Worm (Caenorhabditis elegans) whole organism, L1 larva: ENCODE data around the gene kle-2.

ENCODE experiments used
- F16B12.6 ChIP-seq: fragments of 150-350 bp; optimal IDR thresholded peaks from 2 replicates; lab custom pipeline; 2014; ENCODE audit warnings: missing biosample characterization, missing genetic modification characterization
- aha-1 ChIP-seq: fragments of 150-350 bp; optimal IDR thresholded peaks from 2 replicates; lab custom pipeline; 2014; ENCODE audit warnings: missing biosample characterization, missing genetic modification characterization
- ceh-63 ChIP-seq: fragments of 200-800 bp; sonication (Bioruptor generic); optimal IDR thresholded peaks from 2 replicates; lab custom pipeline; 2018; ENCODE audit warnings: mild to moderate bottlenecking, missing genetic modification characterization, missing compliant biosample characterization
- ceh-88 ChIP-seq: fragments of 200-800 bp; sonication (Bioruptor generic); IDR thresholded peaks from 2 replicates; pipeline ENCODE4 v1.3.6; 2022; ENCODE audit warnings: missing genetic modification characterization, missing compliant biosample characterization
- dpl-1 ChIP-seq, 3 experiments: fragments of 150-350 bp in 2 of 3; sonication (generic microtip) in 1 of 3; optimal IDR thresholded peaks; 2 replicates each; lab custom pipeline; 2014 to 2017; ENCODE audit warnings: missing biosample characterization in 3 of 3, missing genetic modification characterization in 3 of 3, missing genetic modification reagents in 3 of 3
- dsc-1 ChIP-seq: sonication (generic microtip); optimal IDR thresholded peaks from 2 replicates; lab custom pipeline; 2016; ENCODE audit warnings: mild to moderate bottlenecking, missing genetic modification characterization, missing compliant biosample characterization
- egl-27 ChIP-seq, 2 experiments: fragments of 150-350 bp in 1 of 2; sonication (generic microtip); optimal IDR thresholded peaks; 3 replicates each; lab custom pipeline; 2017 to 2018; ENCODE audit warnings: missing biosample characterization in 2 of 2, missing genetic modification characterization in 2 of 2, missing genetic modification reagents in 2 of 2
- elt-2 ChIP-seq: sonication (generic microtip); optimal IDR thresholded peaks from 2 replicates; lab custom pipeline; 2016; ENCODE audit warnings: missing genetic modification characterization, mild to moderate bottlenecking, inconsistent platforms, missing compliant biosample characterization, missing genetic modification reagents
- elt-3 ChIP-seq, 6 experiments: fragments of 150-350 bp in 1 of 6; sonication (generic microtip); optimal IDR thresholded peaks; 2 replicates each; lab custom pipeline; 2017 to 2018; ENCODE audit warnings: missing biosample characterization in 6 of 6, missing genetic modification characterization in 6 of 6, inconsistent platforms in 1 of 6
- hlh-17 ChIP-seq: fragments of 200-800 bp; sonication (Bioruptor generic); optimal IDR thresholded peaks from 2 replicates; lab custom pipeline; 2018; ENCODE audit warnings: missing genetic modification characterization, mild to moderate bottlenecking, missing compliant biosample characterization, moderate library complexity, borderline replicate concordance
- irx-1 ChIP-seq: sonication (generic microtip); optimal IDR thresholded peaks from 2 replicates; lab custom pipeline; 2016; ENCODE audit warnings: missing genetic modification characterization, missing compliant biosample characterization
- lin-13 ChIP-seq: fragments of 150-350 bp; optimal IDR thresholded peaks from 2 replicates; lab custom pipeline; 2014; ENCODE audit warnings: missing biosample characterization, missing genetic modification reagents, missing genetic modification characterization
- lin-35 ChIP-seq, 2 experiments: fragments of 150-350 bp; optimal IDR thresholded peaks; 2 replicates each; lab custom pipeline; 2014; ENCODE audit warnings: missing biosample characterization in 2 of 2, missing genetic modification characterization in 2 of 2, missing genetic modification reagents in 2 of 2
- lir-3 ChIP-seq: sonication (generic microtip); optimal IDR thresholded peaks from 2 replicates; lab custom pipeline; 2016; ENCODE audit warnings: mild to moderate bottlenecking, missing genetic modification characterization, moderate library complexity, missing compliant biosample characterization; ENCODE audit not compliant: poor library complexity
- nhr-11 ChIP-seq: fragments of 150-350 bp; optimal IDR thresholded peaks from 2 replicates; lab custom pipeline; 2014; ENCODE audit warnings: missing biosample characterization, missing genetic modification characterization
- nhr-19 ChIP-seq: fragments of 200-800 bp; sonication (Bioruptor generic); conservative IDR thresholded peaks from 2 replicates; pipeline ENCODE4 v1.3.6; 2022; ENCODE audit warnings: missing genetic modification characterization, missing compliant biosample characterization
- nhr-28 ChIP-seq: fragments of 150-350 bp; optimal IDR thresholded peaks from 2 replicates; lab custom pipeline; 2014; ENCODE audit warnings: missing biosample characterization, missing genetic modification characterization
- nhr-71 ChIP-seq: sonication (generic microtip); optimal IDR thresholded peaks from 2 replicates; lab custom pipeline; 2016; ENCODE audit warnings: mild to moderate bottlenecking, missing genetic modification characterization, moderate library complexity, missing compliant biosample characterization
- nhr-90 ChIP-seq: sonication (generic microtip); optimal IDR thresholded peaks from 2 replicates; lab custom pipeline; 2016; ENCODE audit warnings: mild to moderate bottlenecking, missing genetic modification characterization, missing compliant biosample characterization; ENCODE audit not compliant: poor library complexity
- rnt-1 ChIP-seq: sonication (generic microtip); optimal IDR thresholded peaks from 2 replicates; lab custom pipeline; 2016; ENCODE audit warnings: mild to moderate bottlenecking, missing genetic modification characterization, moderate library complexity, missing compliant biosample characterization
- skn-1 ChIP-seq: fragments of 150-350 bp; optimal IDR thresholded peaks from 2 replicates; lab custom pipeline; 2014; ENCODE audit warnings: missing biosample characterization, missing genetic modification characterization
- tlp-1 ChIP-seq: fragments of 150-350 bp; optimal IDR thresholded peaks from 2 replicates; lab custom pipeline; 2014; ENCODE audit warnings: missing biosample characterization, missing genetic modification characterization
- unc-30 ChIP-seq: sonication (generic microtip); optimal IDR thresholded peaks from 2 replicates; lab custom pipeline; 2017; ENCODE audit warnings: missing biosample characterization, missing genetic modification characterization
- unc-62 ChIP-seq: fragments of 150-350 bp; optimal IDR thresholded peaks from 2 replicates; lab custom pipeline; 2014; ENCODE audit warnings: missing biosample characterization, missing genetic modification reagents, missing genetic modification characterization
- unc-98 ChIP-seq: fragments of 200-800 bp; sonication (Bioruptor generic); IDR thresholded peaks from 2 replicates; pipeline ENCODE4 v1.3.6; 2022; ENCODE audit warnings: missing genetic modification characterization, missing compliant biosample characterization
- ztf-11 ChIP-seq, 2 experiments: sonication (generic microtip); optimal IDR thresholded peaks; 2 replicates each; lab custom pipeline; 2016 to 2017; ENCODE audit warnings: missing genetic modification characterization in 2 of 2, missing biosample characterization in 1 of 2, missing compliant biosample characterization in 1 of 2

Gene kle-2

DNA sequence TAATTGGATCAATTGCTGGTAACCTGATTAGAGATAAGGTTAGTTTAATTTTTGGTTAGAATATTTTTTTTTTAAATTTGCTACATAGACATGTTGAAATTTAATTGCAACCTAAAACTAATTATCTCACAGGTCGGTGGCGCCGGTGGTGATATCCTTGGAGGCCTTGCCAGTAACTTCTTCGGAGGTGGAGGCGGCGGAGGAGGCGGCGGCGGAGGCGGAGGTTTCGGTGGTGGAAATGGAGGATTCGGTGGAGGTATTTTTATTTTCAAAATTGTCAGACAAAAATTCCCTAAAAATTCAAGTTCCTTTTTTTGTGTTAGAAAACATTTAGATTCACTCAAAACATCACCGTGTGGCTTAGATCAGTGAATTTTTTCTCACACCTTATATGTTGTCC lies 39.7 kb downstream of the kle-2 start:
- no peak for TF ChIP-seq elt-2 (tag; lab: Kevin White, UChicago)
- TF ChIP-seq unc-30 (tag; lab: Kevin White, UChicago): no peak
- TF ChIP-seq elt-3 (tag; optimal IDR thresholded peaks at IDR 0.05; lab: Kevin White, UChicago): no peak
- TF ChIP-seq dpl-1 (GFP tag; optimal IDR thresholded peaks at IDR 0.05; lab: Kevin White, UChicago): no peak
- no peak for TF ChIP-seq tlp-1 (tag; lab: Kevin White, UChicago)
- no peak for TF ChIP-seq egl-27 (tag; optimal IDR thresholded peaks at IDR 0.05; lab: Kevin White, UChicago)
- no peak for TF ChIP-seq nhr-90 (tag; lab: Kevin White, UChicago)
- TF ChIP-seq ztf-11 (tag; optimal IDR thresholded peaks at IDR 0.05; lab: Kevin White, UChicago): no peak
- TF ChIP-seq F16B12.6 (tag; lab: Kevin White, UChicago): no peak
- TF ChIP-seq lin-13: no peak
- TF ChIP-seq nhr-71: no peak
- no peak for TF ChIP-seq unc-62 (GFP tag; lab: Kevin White, UChicago)
- TF ChIP-seq, all 84 proteins: peak for 0

DNA sequence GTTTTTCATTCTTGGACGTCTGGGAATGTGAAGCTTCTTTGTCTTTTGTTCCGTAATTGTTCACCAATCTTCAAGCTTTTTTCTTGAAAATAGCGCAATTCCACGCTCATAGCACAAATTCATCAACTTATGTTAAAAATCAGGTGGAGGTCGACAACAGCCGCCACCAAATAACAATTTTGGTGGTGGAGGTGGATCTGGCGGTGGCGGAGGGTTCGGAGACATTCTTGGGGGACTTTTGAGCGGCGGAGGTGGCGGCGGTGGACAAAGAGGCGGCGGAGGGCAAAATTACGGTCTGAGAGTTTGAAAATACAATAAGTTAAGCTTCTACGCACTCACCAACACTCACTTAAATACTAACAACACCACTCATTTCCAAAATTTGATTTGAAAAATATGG lies 40.4 kb downstream of the kle-2 start:
- TF ChIP-seq irx-1 (tag; lab: Kevin White, UChicago) (no peak), elt-2 (tag; lab: Kevin White, UChicago) (no peak), nhr-11 (tag; lab: Kevin White, UChicago) (no peak), ceh-88 (GFP tag; lab: Robert Waterston, UW) (no peak), nhr-19 (no peak), unc-98 (GFP tag; lab: Robert Waterston, UW) (no peak), aha-1 (tag; lab: Kevin White, UChicago) (no peak), skn-1 (tag; lab: Kevin White, UChicago) (no peak), rnt-1 (tag; lab: Kevin White, UChicago) (no peak), ceh-63 (GFP tag; lab: Kevin White, UChicago) (no peak), nhr-28 (tag; lab: Kevin White, UChicago) (no peak), elt-3 (tag; optimal IDR thresholded peaks at IDR 0.05; lab: Kevin White, UChicago) (no peak), lir-3 (tag; lab: Kevin White, UChicago) (no peak), lin-35 (GFP tag; optimal IDR thresholded peaks at IDR 0.05; lab: Kevin White, UChicago) (no peak), hlh-17 (GFP tag; lab: Kevin White, UChicago) (no peak)

DNA sequence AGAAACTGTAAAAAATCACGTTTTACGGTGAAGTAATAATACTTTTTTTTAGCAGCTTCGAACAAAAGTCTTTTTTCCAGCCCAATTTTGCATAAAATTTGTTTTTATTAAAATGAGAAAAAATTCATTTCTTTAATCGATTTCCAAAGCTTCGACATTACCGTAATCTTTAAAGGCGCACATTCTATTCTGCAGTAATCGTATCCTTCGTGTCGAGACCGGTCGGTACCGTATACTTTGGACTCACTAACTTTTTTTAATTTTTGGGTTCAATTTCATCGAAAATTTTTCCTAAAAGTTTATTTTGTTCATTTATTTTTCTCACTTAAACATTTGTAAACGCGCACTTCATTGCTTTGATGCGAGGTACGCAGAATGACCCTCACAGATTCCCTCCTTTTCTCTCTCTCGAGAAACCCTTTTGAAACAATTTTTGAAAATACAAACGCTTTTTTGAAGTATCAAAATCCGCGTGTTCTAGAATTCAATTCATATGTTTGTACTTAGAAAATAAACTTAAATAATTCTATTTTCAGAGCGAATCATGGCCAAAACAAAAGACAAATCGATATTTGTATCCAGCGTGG lies 45.2 kb downstream of the kle-2 start, which contains the start of gene hrpk-2:
Gene hrpk-2 (plus strand): TSS at position 537 of the 587 bp plus-strand sequence.
- TF ChIP-seq ceh-88 (GFP tag; lab: Robert Waterston, UW) (no peak), dsc-1 (tag; lab: Kevin White, UChicago) (no peak), ztf-11 (tag; optimal IDR thresholded peaks at IDR 0.05; lab: Kevin White, UChicago) (no peak)
